Fruit fly (Drosophila melanogaster) whole organism, embryonic: ENCODE measurements around the gene CG4004.

ENCODE experiments used
- Awh ChIP-seq: fragments of 200-800 bp; sonication (Bioruptor generic); IDR thresholded peaks from 2 replicates; pipeline ENCODE4, ENCODE4 v1.3.6; 2022; ENCODE audit warnings: missing biosample characterization, missing genetic modification characterization
- Bdp1 ChIP-seq: fragments of 200-800 bp; sonication (Bioruptor generic); optimal IDR thresholded peaks from 3 replicates; lab custom pipeline; 2016; ENCODE audit warnings: missing biosample characterization, missing genetic modification characterization
- CG11696 ChIP-seq: fragments of 200-800 bp; sonication (Bioruptor generic); IDR thresholded peaks from 2 replicates; pipeline ENCODE4 v1.3.6; 2022; ENCODE audit warnings: missing biosample characterization, missing genetic modification characterization
- CG12236 ChIP-seq: fragments of 200-800 bp; sonication (Bioruptor generic); optimal IDR thresholded peaks from 2 replicates; lab custom pipeline; 2016; ENCODE audit warnings: missing biosample characterization, missing genetic modification characterization
- CG12299 ChIP-seq: fragments of 200-800 bp; sonication (Bioruptor generic); optimal IDR thresholded peaks from 2 replicates; lab custom pipeline; 2018; ENCODE audit warnings: missing biosample characterization, mild to moderate bottlenecking, missing genetic modification characterization
- CG12769 ChIP-seq: fragments of 200-800 bp; sonication (Bioruptor generic); optimal IDR thresholded peaks from 2 replicates; lab custom pipeline; 2019; ENCODE audit warnings: missing biosample characterization, mild to moderate bottlenecking, missing genetic modification characterization, moderate library complexity
- CG12942 ChIP-seq: fragments of 200-800 bp; sonication (Bioruptor generic); optimal IDR thresholded peaks from 3 replicates; lab custom pipeline; 2016; ENCODE audit warnings: missing biosample characterization, missing genetic modification characterization
- CG14050 ChIP-seq: fragments of 200-800 bp; sonication (Bioruptor generic); IDR thresholded peaks from 3 replicates; pipeline ENCODE4 v1.3.6; 2022; ENCODE audit warnings: missing biosample characterization, missing genetic modification characterization
- CG14667 ChIP-seq: fragments of 200-800 bp; sonication (Bioruptor generic); IDR thresholded peaks from 2 replicates; pipeline ENCODE4 v1.3.6; 2022; ENCODE audit warnings: missing biosample characterization, missing genetic modification characterization
- CG15514 ChIP-seq: fragments of 200-800 bp; sonication (Bioruptor generic); optimal IDR thresholded peaks from 3 replicates; lab custom pipeline; 2017; ENCODE audit warnings: missing biosample characterization, missing genetic modification characterization, mild to moderate bottlenecking, moderate library complexity, missing genetic modification reagents
- CG16815 ChIP-seq: fragments of 200-800 bp; sonication (Bioruptor generic); optimal IDR thresholded peaks from 3 replicates; lab custom pipeline; 2017; ENCODE audit warnings: missing biosample characterization, mild to moderate bottlenecking, missing genetic modification characterization
- CG17361 ChIP-seq: fragments of 200-800 bp; sonication (Bioruptor generic); IDR thresholded peaks from 3 replicates; pipeline ENCODE4 v1.3.6; 2022; ENCODE audit warnings: missing biosample characterization, missing genetic modification characterization
- CG2889 ChIP-seq: fragments of 200-800 bp; sonication (Bioruptor generic); IDR thresholded peaks from 3 replicates; pipeline ENCODE4 v1.3.6; 2022; ENCODE audit warnings: missing biosample characterization, missing genetic modification characterization
- CG3995 ChIP-seq: fragments of 200-800 bp; sonication (Bioruptor generic); optimal IDR thresholded peaks from 3 replicates; lab custom pipeline; 2016; ENCODE audit warnings: missing biosample characterization, missing genetic modification characterization
- CG4707 ChIP-seq: fragments of 200-800 bp; sonication (Bioruptor generic); optimal IDR thresholded peaks from 2 replicates; lab custom pipeline; 2018; ENCODE audit warnings: missing biosample characterization, mild to moderate bottlenecking, missing genetic modification characterization, moderate library complexity
- CG6765 ChIP-seq: fragments of 200-800 bp; sonication (Bioruptor generic); optimal IDR thresholded peaks from 3 replicates; lab custom pipeline; 2017; ENCODE audit warnings: missing biosample characterization, mild to moderate bottlenecking, missing genetic modification characterization
- CG7987 ChIP-seq: fragments of 200-800 bp; sonication (Bioruptor generic); optimal IDR thresholded peaks from 2 replicates; lab custom pipeline; 2018; ENCODE audit warnings: missing biosample characterization, mild to moderate bottlenecking, missing genetic modification characterization, moderate library complexity
- CG9817 ChIP-seq: fragments of 200-800 bp; sonication (Bioruptor generic); optimal IDR thresholded peaks from 2 replicates; lab custom pipeline; 2018; ENCODE audit warnings: missing biosample characterization, mild to moderate bottlenecking, missing genetic modification characterization, moderate library complexity
- CG9876 ChIP-seq: fragments of 200-800 bp; sonication (Bioruptor generic); optimal IDR thresholded peaks from 2 replicates; lab custom pipeline; 2016; ENCODE audit warnings: missing biosample characterization, missing genetic modification characterization
- Dref ChIP-seq: fragments of 200-800 bp; sonication (Bioruptor generic); IDR thresholded peaks from 2 replicates; pipeline ENCODE4 v1.3.6; 2022; ENCODE audit warnings: missing biosample characterization, missing genetic modification characterization
- H2.0 ChIP-seq: fragments of 200-800 bp; sonication (Bioruptor generic); IDR thresholded peaks from 2 replicates; pipeline ENCODE4 v1.3.6; 2022; ENCODE audit warnings: missing biosample characterization, missing genetic modification characterization
- HLHmδ ChIP-seq: fragments of 200-800 bp; sonication (Bioruptor generic); optimal IDR thresholded peaks from 2 replicates; lab custom pipeline; 2018; ENCODE audit warnings: missing biosample characterization, mild to moderate bottlenecking, missing genetic modification characterization, moderate library complexity
- HmgZ ChIP-seq: fragments of 200-800 bp; sonication (Bioruptor generic); optimal IDR thresholded peaks from 2 replicates; lab custom pipeline; 2018; ENCODE audit warnings: missing biosample characterization, mild to moderate bottlenecking, missing genetic modification characterization
- Lhr ChIP-seq: fragments of 200-800 bp; sonication (Bioruptor generic); optimal IDR thresholded peaks from 3 replicates; lab custom pipeline; 2017; ENCODE audit warnings: mild to moderate bottlenecking, missing biosample characterization, missing genetic modification reagents, missing genetic modification characterization
- Meics ChIP-seq: fragments of 200-800 bp; sonication (Bioruptor generic); optimal IDR thresholded peaks from 2 replicates; lab custom pipeline; 2017; ENCODE audit warnings: missing biosample characterization, mild to moderate bottlenecking, missing genetic modification characterization
- NFAT ChIP-seq: fragments of 200-800 bp; sonication (Bioruptor generic); IDR thresholded peaks from 2 replicates; pipeline ENCODE4 v1.3.6; 2022; ENCODE audit warnings: missing biosample characterization, missing genetic modification characterization
- Sox102F ChIP-seq: fragments of 200-800 bp; sonication (Bioruptor generic); optimal IDR thresholded peaks from 2 replicates; lab custom pipeline; 2018; ENCODE audit warnings: missing biosample characterization, mild to moderate bottlenecking, missing genetic modification characterization, moderate library complexity
- Usf ChIP-seq: fragments of 200-800 bp; sonication (Bioruptor generic); optimal IDR thresholded peaks from 2 replicates; lab custom pipeline; 2017; ENCODE audit warnings: missing genotype, missing biosample characterization, missing genetic modification characterization
- Vsx1 ChIP-seq: fragments of 200-800 bp; sonication (Bioruptor generic); optimal IDR thresholded peaks from 2 replicates; lab custom pipeline; 2017; ENCODE audit warnings: missing biosample characterization, mild to moderate bottlenecking, missing genetic modification characterization, missing genetic modification reagents
- ab ChIP-seq: fragments of 200-800 bp; sonication (Bioruptor generic); optimal IDR thresholded peaks from 2 replicates; lab custom pipeline; 2016; ENCODE audit warnings: missing biosample characterization, missing genetic modification characterization
- ase ChIP-seq: fragments of 200-800 bp; sonication (Bioruptor generic); IDR thresholded peaks from 3 replicates; pipeline ENCODE4 v1.3.6; 2022; ENCODE audit warnings: missing biosample characterization, missing genetic modification characterization
- az2 ChIP-seq: fragments of 200-800 bp; sonication (Bioruptor generic); optimal IDR thresholded peaks from 3 replicates; lab custom pipeline; 2016; ENCODE audit warnings: missing biosample characterization, missing genetic modification characterization
- bab2 ChIP-seq: fragments of 200-800 bp; sonication (Bioruptor generic); optimal IDR thresholded peaks from 2 replicates; lab custom pipeline; 2016; ENCODE audit warnings: missing biosample characterization, missing genetic modification characterization
- bbx ChIP-seq: fragments of 200-800 bp; sonication (Bioruptor generic); IDR thresholded peaks from 2 replicates; pipeline ENCODE4 v1.3.6; 2022; ENCODE audit warnings: missing biosample characterization, missing genetic modification characterization; ENCODE audit not compliant: partially characterized antibody
- corto ChIP-seq: fragments of 200-800 bp; sonication (Bioruptor generic); optimal IDR thresholded peaks from 2 replicates; lab custom pipeline; 2016; ENCODE audit warnings: missing biosample characterization, mild to moderate bottlenecking, missing genetic modification characterization, moderate library complexity
- dan ChIP-seq: fragments of 200-800 bp; sonication (Bioruptor generic); IDR thresholded peaks from 2 replicates; pipeline ENCODE4 v1.3.6; 2022; ENCODE audit warnings: missing biosample characterization, missing genetic modification characterization
- dati ChIP-seq: fragments of 200-800 bp; sonication (Bioruptor generic); IDR thresholded peaks from 2 replicates; pipeline ENCODE4 v1.3.6; 2022; ENCODE audit warnings: missing biosample characterization, missing genetic modification characterization
- fd102C ChIP-seq: fragments of 200-800 bp; sonication (Bioruptor generic); optimal IDR thresholded peaks from 2 replicates; lab custom pipeline; 2018; ENCODE audit warnings: missing biosample characterization, mild to moderate bottlenecking, missing genetic modification characterization, moderate library complexity
- gsb-n ChIP-seq: fragments of 200-800 bp; sonication (Bioruptor generic); optimal IDR thresholded peaks from 3 replicates; lab custom pipeline; 2018; ENCODE audit warnings: missing biosample characterization, mild to moderate bottlenecking, missing genetic modification characterization
- inv ChIP-seq: fragments of 200-800 bp; sonication (Bioruptor generic); IDR thresholded peaks from 2 replicates; pipeline ENCODE4 v1.3.6; 2022; ENCODE audit warnings: missing biosample characterization, missing genetic modification characterization; ENCODE audit not compliant: partially characterized antibody
- ken ChIP-seq: fragments of 200-800 bp; sonication (Bioruptor generic); IDR thresholded peaks from 3 replicates; pipeline ENCODE4 v1.3.6; 2022; ENCODE audit warnings: missing biosample characterization, missing genetic modification characterization
- maf-S ChIP-seq: fragments of 200-800 bp; sonication (Bioruptor generic); optimal IDR thresholded peaks from 2 replicates; lab custom pipeline; 2016; ENCODE audit warnings: missing biosample characterization, missing genetic modification characterization
- pfk ChIP-seq: fragments of 200-800 bp; sonication (Bioruptor generic); optimal IDR thresholded peaks from 2 replicates; lab custom pipeline; 2018; ENCODE audit warnings: missing biosample characterization, mild to moderate bottlenecking, missing genetic modification characterization, moderate library complexity
- sima ChIP-seq: fragments of 200-800 bp; sonication (Bioruptor generic); optimal IDR thresholded peaks from 2 replicates; lab custom pipeline; 2016; ENCODE audit warnings: missing biosample characterization, missing genetic modification characterization
- sisA ChIP-seq: fragments of 200-800 bp; sonication (Bioruptor generic); IDR thresholded peaks from 2 replicates; pipeline ENCODE4 v1.3.6; 2022; ENCODE audit warnings: missing biosample characterization, missing genetic modification characterization
- slp2 ChIP-seq: fragments of 200-800 bp; sonication (Bioruptor generic); optimal IDR thresholded peaks from 2 replicates; lab custom pipeline; 2016; ENCODE audit warnings: missing biosample characterization, missing genetic modification characterization
- tin ChIP-seq: fragments of 200-800 bp; sonication (Bioruptor generic); optimal IDR thresholded peaks from 3 replicates; lab custom pipeline; 2016; ENCODE audit warnings: missing biosample characterization, missing genetic modification characterization
- tio ChIP-seq: fragments of 200-800 bp; sonication (Bioruptor generic); optimal IDR thresholded peaks from 2 replicates; lab custom pipeline; 2017; ENCODE audit warnings: missing biosample characterization, missing genetic modification characterization, inconsistent platforms
- trem ChIP-seq: fragments of 200-800 bp; optimal IDR thresholded peaks from 3 replicates; lab custom pipeline; 2019; ENCODE audit warnings: missing biosample characterization, mild to moderate bottlenecking, missing genetic modification characterization, moderate library complexity
- trh ChIP-seq: fragments of 200-800 bp; sonication (Bioruptor generic); optimal IDR thresholded peaks from 2 replicates; lab custom pipeline; 2016; ENCODE audit warnings: missing biosample characterization, missing genetic modification characterization
- vfl ChIP-seq: fragments of 200-800 bp; sonication (Bioruptor generic); optimal IDR thresholded peaks from 2 replicates; lab custom pipeline; 2016; ENCODE audit warnings: missing biosample characterization, missing genetic modification characterization

The CG4004 gene

DNA sequence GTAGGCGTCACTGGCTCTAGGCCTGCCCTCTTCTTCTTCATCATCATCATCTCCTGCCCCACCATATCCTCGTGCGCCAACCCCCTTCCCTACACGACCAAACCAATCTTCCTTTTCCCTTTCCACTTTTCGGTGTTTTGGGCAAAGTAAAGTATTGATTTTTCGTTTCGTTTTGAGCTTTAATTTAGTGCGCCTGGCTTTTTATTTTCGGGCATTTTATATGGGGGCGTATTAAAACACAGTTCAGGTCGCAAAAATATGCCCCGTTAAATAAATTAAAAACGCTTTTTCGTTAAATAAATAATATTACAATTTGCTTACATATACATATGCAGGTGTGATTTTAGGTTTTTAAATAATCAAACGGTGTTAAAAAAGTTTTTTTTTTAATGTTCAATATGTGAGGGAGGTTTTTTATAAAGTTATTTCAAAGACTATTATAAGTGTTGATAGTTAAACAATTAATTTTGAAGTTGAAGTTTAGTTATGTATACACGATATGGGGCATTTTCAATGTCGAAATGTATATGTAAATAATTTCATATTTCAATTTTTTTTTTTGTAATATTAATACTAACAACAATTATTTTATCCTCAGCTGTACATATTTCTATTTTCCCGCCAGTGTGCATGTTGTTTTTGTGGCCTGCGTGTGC, 6.1 kb upstream of the CG4004 start (continued):
- no peak for TF ChIP-seq CG7987 (GFP tag; lab: Kevin White, UChicago)
- peak; percentile 84 for TF ChIP-seq CG11696 (GFP tag; lab: Robert Waterston, UW)
- peak; percentile 42 for TF ChIP-seq tin (GFP tag; lab: Kevin White, UChicago)
- TF ChIP-seq ken (GFP tag; lab: Robert Waterston, UW): no peak
- TF ChIP-seq CG12942 (GFP tag; lab: Kevin White, UChicago): peak; percentile 5
- TF ChIP-seq fd102C (GFP tag; lab: Kevin White, UChicago): no peak
- TF ChIP-seq Dref (GFP tag; lab: Robert Waterston, UW): no peak
- TF ChIP-seq corto (GFP tag; lab: Kevin White, UChicago): no peak
- TF ChIP-seq trh (GFP tag; lab: Kevin White, UChicago): peak; percentile 20
- TF ChIP-seq sima: no peak
- TF ChIP-seq CG14667 (GFP tag; lab: Robert Waterston, UW): no peak
- TF ChIP-seq ab (GFP tag; lab: Kevin White, UChicago): no peak
- no peak for TF ChIP-seq CG12769 (tag; lab: Kevin White, UChicago)
- no peak for TF ChIP-seq inv (GFP tag; lab: Robert Waterston, UW)
- peak; percentile 37 for TF ChIP-seq Vsx1 (GFP tag; lab: Kevin White, UChicago)
- no peak for TF ChIP-seq bbx (GFP tag; lab: Robert Waterston, UW)
- TF ChIP-seq CG9817: peak; percentile 59
- TF ChIP-seq CG3995 (GFP tag; lab: Kevin White, UChicago): no peak
- no peak for TF ChIP-seq CG9876 (GFP tag; lab: Kevin White, UChicago)
- no peak for TF ChIP-seq dan (GFP tag; lab: Robert Waterston, UW)
- no peak for TF ChIP-seq NFAT
- TF ChIP-seq Lhr (GFP tag; lab: Kevin White, UChicago): peak; percentile 13
- no peak for TF ChIP-seq dati (GFP tag; lab: Robert Waterston, UW)
- TF ChIP-seq HmgZ (tag; lab: Kevin White, UChicago): no peak
- TF ChIP-seq CG4707: no peak
- TF ChIP-seq ase (GFP tag; lab: Robert Waterston, UW): no peak
- peak; percentile 36 for TF ChIP-seq CG15514 (GFP tag; lab: Kevin White, UChicago)
- TF ChIP-seq bab2 (GFP tag; lab: Kevin White, UChicago): peak; percentile 5
- TF ChIP-seq CG6765 (GFP tag; lab: Kevin White, UChicago): peak; percentile 81
- TF ChIP-seq tio (GFP tag; lab: Kevin White, UChicago): peak; percentile 58
- TF ChIP-seq gsb-n (tag; lab: Kevin White, UChicago): peak; percentile 78
- peak; percentile 49 for TF ChIP-seq CG16815 (GFP tag; lab: Kevin White, UChicago)
- TF ChIP-seq Awh: peak; percentile 32; the same call in 1 of the 2 replicates
- peak; percentile 87 for TF ChIP-seq Sox102F (GFP tag; lab: Kevin White, UChicago)
- no peak for TF ChIP-seq slp2 (GFP tag; lab: Kevin White, UChicago)
- no peak for TF ChIP-seq HLHmδ (GFP tag; lab: Kevin White, UChicago)
- TF ChIP-seq vfl (GFP tag; lab: Kevin White, UChicago): no peak
- peak; percentile 39 for TF ChIP-seq CG12299
- no peak for TF ChIP-seq maf-S (GFP tag; lab: Kevin White, UChicago)
- 0 out of 3 replicates have a peak, but pooled peaks have one; percentile 27 for TF ChIP-seq CG14050
- TF ChIP-seq CG2889 (GFP tag; lab: Robert Waterston, UW): no peak
- TF ChIP-seq Usf (GFP tag; lab: Kevin White, UChicago): no peak
- TF ChIP-seq pfk (GFP tag; lab: Kevin White, UChicago): no peak
- peak; percentile 95 for TF ChIP-seq CG17361 (GFP tag; lab: Robert Waterston, UW)
- no peak for TF ChIP-seq H2.0
- TF ChIP-seq Bdp1: no peak
- TF ChIP-seq sisA: peak; percentile 55
- no peak for TF ChIP-seq CG12236 (GFP tag; lab: Kevin White, UChicago)
- peak; percentile 62 for TF ChIP-seq az2
- peak; percentile 87 for TF ChIP-seq Meics (GFP tag; lab: Kevin White, UChicago)
- TF ChIP-seq trem (tag; lab: Kevin White, UChicago): peak; percentile 35
